Fruit fly (Drosophila melanogaster) whole organism, embryonic: ENCODE results near the gene Tsp33B.

Experiments
- Adf1 ChIP-seq: fragments of 200-800 bp; sonication (Bioruptor generic); IDR thresholded peaks from 2 replicates; pipeline ENCODE4 v1.3.6; 2022; ENCODE audit warnings: missing biosample characterization, missing genetic modification characterization
- CG1024 ChIP-seq: fragments of 200-800 bp; sonication (Bioruptor generic); IDR thresholded peaks from 2 replicates; pipeline ENCODE4 v1.3.6; 2022; ENCODE audit warnings: missing biosample characterization, missing genetic modification characterization
- CG10543 ChIP-seq: fragments of 200-800 bp; sonication (Bioruptor generic); optimal IDR thresholded peaks from 3 replicates; lab custom pipeline; 2017; ENCODE audit warnings: missing biosample characterization, mild to moderate bottlenecking, missing genetic modification characterization, moderate library complexity
- CG12391 ChIP-seq: fragments of 200-800 bp; sonication (Bioruptor generic); optimal IDR thresholded peaks from 3 replicates; lab custom pipeline; 2018; ENCODE audit warnings: missing biosample characterization, mild to moderate bottlenecking, missing genetic modification characterization, moderate library complexity
- CG13287 ChIP-seq: fragments of 200-800 bp; sonication (Bioruptor generic); IDR thresholded peaks from 2 replicates; pipeline ENCODE4 v1.3.6; 2022; ENCODE audit warnings: missing biosample characterization, missing genetic modification characterization; ENCODE audit not compliant: partially characterized antibody
- CG13775 ChIP-seq: fragments of 200-800 bp; sonication (Bioruptor generic); optimal IDR thresholded peaks from 3 replicates; lab custom pipeline; 2017; ENCODE audit warnings: missing biosample characterization, mild to moderate bottlenecking, missing genetic modification characterization
- CG14860 ChIP-seq: fragments of 200-800 bp; sonication (Bioruptor generic); IDR thresholded peaks from 3 replicates; pipeline ENCODE4 v1.3.6; 2022; ENCODE audit warnings: missing biosample characterization, missing genetic modification characterization; ENCODE audit not compliant: partially characterized antibody
- CG1647 ChIP-seq: fragments of 200-800 bp; sonication (Bioruptor generic); optimal IDR thresholded peaks from 3 replicates; lab custom pipeline; 2016; ENCODE audit warnings: missing biosample characterization, missing genetic modification characterization
- CG17568 ChIP-seq: fragments of 200-800 bp; sonication (Bioruptor generic); optimal IDR thresholded peaks from 2 replicates; lab custom pipeline; 2018; ENCODE audit warnings: missing biosample characterization, mild to moderate bottlenecking, missing genetic modification characterization, moderate library complexity
- CG17829 ChIP-seq: fragments of 200-800 bp; optimal IDR thresholded peaks from 2 replicates; lab custom pipeline; 2019; ENCODE audit warnings: missing biosample characterization, mild to moderate bottlenecking, missing genetic modification characterization, moderate library complexity
- CG18764 ChIP-seq: fragments of 200-800 bp; sonication (Bioruptor generic); optimal IDR thresholded peaks from 3 replicates; lab custom pipeline; 2016; ENCODE audit warnings: missing biosample characterization, missing genetic modification characterization
- CG2116 ChIP-seq: fragments of 200-800 bp; sonication (Bioruptor generic); optimal IDR thresholded peaks from 3 replicates; lab custom pipeline; 2018; ENCODE audit warnings: missing biosample characterization, mild to moderate bottlenecking, missing genetic modification characterization
- CG2712 ChIP-seq: fragments of 200-800 bp; optimal IDR thresholded peaks from 3 replicates; lab custom pipeline; 2019; ENCODE audit warnings: missing biosample characterization, mild to moderate bottlenecking, missing genetic modification characterization, moderate library complexity
- CG31441 ChIP-seq: fragments of 200-800 bp; sonication (Bioruptor generic); IDR thresholded peaks from 2 replicates; pipeline ENCODE4 v1.3.6; 2022; ENCODE audit warnings: missing biosample characterization, missing genetic modification characterization
- CG34224 ChIP-seq: fragments of 200-800 bp; sonication (Bioruptor generic); IDR thresholded peaks from 3 replicates; pipeline ENCODE4 v1.3.6; 2022; ENCODE audit warnings: missing biosample characterization, missing genetic modification characterization; ENCODE audit not compliant: partially characterized antibody
- CG5245 ChIP-seq: fragments of 200-800 bp; sonication (Bioruptor generic); optimal IDR thresholded peaks from 3 replicates; lab custom pipeline; 2016; ENCODE audit warnings: missing biosample characterization, missing genetic modification characterization
- CG6791 ChIP-seq: fragments of 200-800 bp; sonication (Bioruptor generic); IDR thresholded peaks from 3 replicates; pipeline ENCODE4 v1.3.6; 2022; ENCODE audit warnings: missing biosample characterization, missing genetic modification characterization; ENCODE audit not compliant: partially characterized antibody
- CG7556 ChIP-seq: fragments of 200-800 bp; sonication (Bioruptor generic); optimal IDR thresholded peaks from 2 replicates; lab custom pipeline; 2017; ENCODE audit warnings: missing biosample characterization, mild to moderate bottlenecking, missing genetic modification characterization
- CG7963 ChIP-seq: fragments of 200-800 bp; sonication (Bioruptor generic); IDR thresholded peaks from 3 replicates; pipeline ENCODE4 v1.3.6; 2022; ENCODE audit warnings: missing biosample characterization, missing genetic modification characterization; ENCODE audit not compliant: partially characterized antibody
- CkIIα-i1 ChIP-seq: fragments of 200-800 bp; sonication (Bioruptor generic); IDR thresholded peaks from 2 replicates; pipeline ENCODE4 v1.3.6; 2022; ENCODE audit warnings: missing biosample characterization, missing genetic modification characterization
- Dp ChIP-seq: fragments of 200-800 bp; sonication (Bioruptor generic); optimal IDR thresholded peaks from 2 replicates; lab custom pipeline; 2018; ENCODE audit warnings: missing biosample characterization, mild to moderate bottlenecking, missing genetic modification characterization, moderate library complexity
- Dref ChIP-seq: fragments of 200-800 bp; sonication (Bioruptor generic); IDR thresholded peaks from 2 replicates; pipeline ENCODE4 v1.3.6; 2022; ENCODE audit warnings: missing biosample characterization, missing genetic modification characterization
- E2f2 ChIP-seq: fragments of 200-800 bp; sonication (Bioruptor generic); IDR thresholded peaks from 2 replicates; pipeline ENCODE4 v1.3.6; 2022; ENCODE audit warnings: missing biosample characterization, missing genetic modification characterization
- HmgZ ChIP-seq: fragments of 200-800 bp; sonication (Bioruptor generic); optimal IDR thresholded peaks from 2 replicates; lab custom pipeline; 2018; ENCODE audit warnings: missing biosample characterization, mild to moderate bottlenecking, missing genetic modification characterization
- Hmr ChIP-seq: fragments of 200-800 bp; sonication (Bioruptor generic); optimal IDR thresholded peaks from 3 replicates; lab custom pipeline; 2017; ENCODE audit warnings: mild to moderate bottlenecking, missing biosample characterization, missing genetic modification reagents, missing genetic modification characterization
- Oli ChIP-seq: fragments of 200-800 bp; sonication (Bioruptor generic); optimal IDR thresholded peaks from 2 replicates; lab custom pipeline; 2018; ENCODE audit warnings: missing biosample characterization, mild to moderate bottlenecking, missing genetic modification characterization, moderate library complexity
- Pdp1 ChIP-seq, 2 experiments: fragments of 200-800 bp; sonication (Bioruptor generic); optimal IDR thresholded peaks; 3 replicates each; lab custom pipeline; 2016; ENCODE audit warnings: missing biosample characterization in 2 of 2, missing genetic modification characterization in 2 of 2, mild to moderate bottlenecking in 1 of 2, moderate library complexity in 1 of 2
- Sin3A ChIP-seq: fragments of >200 bp; optimal IDR thresholded peaks from 2 replicates; lab custom pipeline; 2018
- Sox102F ChIP-seq: fragments of 200-800 bp; sonication (Bioruptor generic); optimal IDR thresholded peaks from 2 replicates; lab custom pipeline; 2018; ENCODE audit warnings: missing biosample characterization, mild to moderate bottlenecking, missing genetic modification characterization, moderate library complexity
- Spps ChIP-seq: fragments of 200-800 bp; sonication (Bioruptor generic); optimal IDR thresholded peaks from 2 replicates; lab custom pipeline; 2018; ENCODE audit warnings: missing biosample characterization, mild to moderate bottlenecking, missing genetic modification characterization
- Sry-δ ChIP-seq: fragments of 200-800 bp; sonication (Bioruptor generic); optimal IDR thresholded peaks from 2 replicates; lab custom pipeline; 2016; ENCODE audit warnings: missing biosample characterization, missing genetic modification characterization
- amos ChIP-seq: fragments of 200-800 bp; sonication (Bioruptor generic); IDR thresholded peaks from 2 replicates; pipeline ENCODE4 v1.3.6; 2022; ENCODE audit warnings: missing biosample characterization, missing genetic modification characterization; ENCODE audit not compliant: partially characterized antibody
- ash1 ChIP-seq: fragments of 200-800 bp; sonication (Bioruptor generic); optimal IDR thresholded peaks from 2 replicates; lab custom pipeline; 2018; ENCODE audit warnings: missing biosample characterization, mild to moderate bottlenecking, missing genetic modification characterization
- bbx ChIP-seq: fragments of 200-800 bp; sonication (Bioruptor generic); IDR thresholded peaks from 2 replicates; pipeline ENCODE4 v1.3.6; 2022; ENCODE audit warnings: missing biosample characterization, missing genetic modification characterization; ENCODE audit not compliant: partially characterized antibody
- bowl ChIP-seq: fragments of 200-800 bp; sonication (Bioruptor generic); IDR thresholded peaks from 2 replicates; pipeline ENCODE4 v1.3.6; 2022; ENCODE audit warnings: missing biosample characterization, missing genetic modification characterization
- crc ChIP-seq: fragments of 200-800 bp; sonication (Bioruptor generic); optimal IDR thresholded peaks from 2 replicates; lab custom pipeline; 2016; ENCODE audit warnings: missing biosample characterization, missing genetic modification characterization
- crol ChIP-seq: fragments of 200-800 bp; sonication (Bioruptor generic); IDR thresholded peaks from 2 replicates; pipeline ENCODE4 v1.3.6; 2022; ENCODE audit warnings: missing biosample characterization, missing genetic modification characterization
- gem ChIP-seq: fragments of 200-800 bp; sonication (Bioruptor generic); optimal IDR thresholded peaks from 2 replicates; lab custom pipeline; 2019; ENCODE audit warnings: missing biosample characterization, mild to moderate bottlenecking, missing genetic modification characterization, moderate library complexity
- h ChIP-seq: fragments of >200 bp; optimal IDR thresholded peaks from 2 replicates; lab custom pipeline; 2017
- hbn ChIP-seq: fragments of 200-800 bp; sonication (Bioruptor generic); IDR thresholded peaks from 2 replicates; pipeline ENCODE4 v1.3.6; 2022; ENCODE audit warnings: missing biosample characterization, missing genetic modification characterization; ENCODE audit not compliant: partially characterized antibody
- inv ChIP-seq: fragments of 200-800 bp; sonication (Bioruptor generic); IDR thresholded peaks from 2 replicates; pipeline ENCODE4 v1.3.6; 2022; ENCODE audit warnings: missing biosample characterization, missing genetic modification characterization; ENCODE audit not compliant: partially characterized antibody
- maf-S ChIP-seq: fragments of 200-800 bp; sonication (Bioruptor generic); optimal IDR thresholded peaks from 2 replicates; lab custom pipeline; 2016; ENCODE audit warnings: missing biosample characterization, missing genetic modification characterization
- odd ChIP-seq: fragments of 200-800 bp; sonication (Bioruptor generic); optimal IDR thresholded peaks from 2 replicates; lab custom pipeline; 2017; ENCODE audit warnings: missing biosample characterization, mild to moderate bottlenecking, missing genetic modification characterization
- prd ChIP-seq, 3 experiments: fragments of >200 bp in 2 of 3; fragments of 200-800 bp in 1 of 3; sonication (Bioruptor generic) in 1 of 3; optimal IDR thresholded peaks in 2 of 3; IDR thresholded peaks in 1 of 3; 2 replicates in 2 of 3; 3 replicates in 1 of 3; pipeline versions ENCODE4 v1.3.6 to Lab custom; 2017 to 2022; ENCODE audit warnings: missing biosample characterization in 1 of 3, missing genetic modification characterization in 1 of 3
- sisA ChIP-seq: fragments of 200-800 bp; sonication (Bioruptor generic); IDR thresholded peaks from 2 replicates; pipeline ENCODE4 v1.3.6; 2022; ENCODE audit warnings: missing biosample characterization, missing genetic modification characterization
- ttk ChIP-seq: fragments of 200-800 bp; sonication (Bioruptor generic); IDR thresholded peaks from 2 replicates; pipeline ENCODE4 v2.1.2; 2022; ENCODE audit warnings: missing biosample characterization, missing genetic modification characterization
- unc-4 ChIP-seq: fragments of 200-800 bp; sonication (Bioruptor generic); IDR thresholded peaks from 2 replicates; pipeline ENCODE4 v1.3.6; 2022; ENCODE audit warnings: missing biosample characterization, missing genetic modification characterization; ENCODE audit not compliant: partially characterized antibody
- vfl ChIP-seq: fragments of 200-800 bp; sonication (Bioruptor generic); optimal IDR thresholded peaks from 2 replicates; lab custom pipeline; 2016; ENCODE audit warnings: missing biosample characterization, missing genetic modification characterization
- vnd ChIP-seq: fragments of 200-800 bp; sonication (Bioruptor generic); IDR thresholded peaks from 3 replicates; pipeline ENCODE4 v1.3.6; 2022; ENCODE audit warnings: missing biosample characterization, missing genetic modification characterization; ENCODE audit not compliant: partially characterized antibody

The Tsp33B gene

dm6 chr2L:11813665-11814087 is 21.5 kb upstream of the Tsp33B start, which contains the start of gene CycY (continued):
- TF ChIP-seq Pdp1 (GFP tag; optimal IDR thresholded peaks at IDR 0.05; lab: Kevin White, UChicago) (peak in 1 of 2 experiments; percentile 19), h (lab: Kevin White, UChicago) (no peak), unc-4 (peak; percentile 71), CG31441 (GFP tag; lab: Robert Waterston, UW) (peak; percentile 38; the same call in 1 of the 2 replicates), CG12391 (tag; lab: Kevin White, UChicago) (peak; percentile 80), sisA (GFP tag; lab: Robert Waterston, UW) (no peak), E2f2 (GFP tag; lab: Robert Waterston, UW) (peak; percentile 94), Adf1 (GFP tag; lab: Robert Waterston, UW) (peak; percentile 86), CG17829 (peak; percentile 36), CG2712 (peak; percentile 67), CkIIα-i1 (GFP tag; lab: Robert Waterston, UW) (no peak), inv (peak; percentile 56; the same call in 1 of the 2 replicates), Dp (GFP tag; lab: Kevin White, UChicago) (peak; percentile 93), CG1024 (no peak), crol (GFP tag; lab: Robert Waterston, UW) (no peak), Sry-δ (GFP tag; lab: Kevin White, UChicago) (peak; percentile 59), ash1 (GFP tag; lab: Kevin White, UChicago) (no peak), ttk (GFP tag; lab: Robert Waterston, UW) (no peak), Oli (tag; lab: Kevin White, UChicago) (no peak), amos (GFP tag; lab: Robert Waterston, UW) (peak; percentile 68), CG18764 (GFP tag; lab: Kevin White, UChicago) (no peak), CG14860 (GFP tag; lab: Robert Waterston, UW) (peak; percentile 20; the same call in 1 of the 3 replicates), prd (optimal IDR thresholded peaks at IDR 0.05; lab: Kevin White, UChicago) (no peak), prd (GFP tag; IDR thresholded peaks at IDR 0.05; lab: Robert Waterston, UW) (0 out of 3 replicates have a peak, but pooled peaks have one; percentile 20), Spps (peak; percentile 15), Dref (peak; percentile 64), CG17568 (GFP tag; lab: Kevin White, UChicago) (no peak), Hmr (GFP tag; lab: Kevin White, UChicago) (peak; percentile 62), CG13775 (GFP tag; lab: Kevin White, UChicago) (peak; percentile 21), vnd (GFP tag; lab: Robert Waterston, UW) (peak; percentile 41; the same call in 1 of the 3 replicates), CG7556 (GFP tag; lab: Kevin White, UChicago) (no peak), odd (GFP tag; lab: Kevin White, UChicago) (no peak), HmgZ (tag; lab: Kevin White, UChicago) (peak; percentile 36), CG10543 (GFP tag; lab: Kevin White, UChicago) (no peak), hbn (peak; percentile 66), vfl (no peak), gem (tag; lab: Kevin White, UChicago) (peak; percentile 57), CG7963 (GFP tag; lab: Robert Waterston, UW) (0 out of 3 replicates have a peak, but pooled peaks have one; percentile 21), bbx (GFP tag; lab: Robert Waterston, UW) (peak; percentile 51; the same call in 1 of the 2 replicates), crc (no peak), CG34224 (GFP tag; lab: Robert Waterston, UW) (peak; percentile 74; the same call in 2 of the 3 replicates), Sox102F (GFP tag; lab: Kevin White, UChicago) (peak; percentile 26), CG5245 (peak; percentile 6), CG1647 (GFP tag; lab: Kevin White, UChicago) (no peak), CG6791 (GFP tag; lab: Robert Waterston, UW) (0 out of 3 replicates have a peak, but pooled peaks have one; percentile 39), CG2116 (GFP tag; lab: Kevin White, UChicago) (peak; percentile 83), CG13287 (GFP tag; lab: Robert Waterston, UW) (peak; percentile 80), Sin3A (lab: Kevin White, UChicago) (peak; percentile 4), bowl (GFP tag; lab: Robert Waterston, UW) (no peak), maf-S (GFP tag; lab: Kevin White, UChicago) (no peak)
